Fruit fly (Drosophila melanogaster) whole organism, pupa: ENCODE measurements around the gene VhaM9.7-b.

ENCODE experiments used
- CG10348 ChIP-seq: fragments of 200-800 bp; sonication (Bioruptor generic); IDR thresholded peaks from 2 replicates; pipeline ENCODE4 v1.3.6; 2022; ENCODE audit warnings: missing biosample characterization, missing genetic modification characterization
- CG12605 ChIP-seq: fragments of 200-800 bp; sonication (Bioruptor generic); IDR thresholded peaks from 2 replicates; pipeline ENCODE4 v1.3.6; 2022; ENCODE audit warnings: missing biosample characterization, missing genetic modification characterization
- CG13204 ChIP-seq: fragments of 200-800 bp; sonication (Bioruptor generic); optimal IDR thresholded peaks from 2 replicates; lab custom pipeline; 2018; ENCODE audit warnings: missing biosample characterization, mild to moderate bottlenecking, missing genetic modification characterization, moderate library complexity
- CG14655 ChIP-seq: fragments of 200-800 bp; sonication (Bioruptor generic); optimal IDR thresholded peaks from 3 replicates; lab custom pipeline; 2017; ENCODE audit warnings: mild to moderate bottlenecking, missing biosample characterization, missing genetic modification reagents, missing genetic modification characterization
- CG15710 ChIP-seq: fragments of 200-800 bp; sonication (Bioruptor generic); optimal IDR thresholded peaks from 2 replicates; lab custom pipeline; 2018; ENCODE audit warnings: missing biosample characterization, mild to moderate bottlenecking, missing genetic modification characterization, moderate library complexity
- CG17806 ChIP-seq: fragments of 200-800 bp; sonication (Bioruptor generic); optimal IDR thresholded peaks from 2 replicates; lab custom pipeline; 2018; ENCODE audit warnings: missing biosample characterization, mild to moderate bottlenecking, missing genetic modification characterization, moderate library complexity
- CG32121 ChIP-seq: fragments of 200-800 bp; sonication (Bioruptor generic); IDR thresholded peaks from 2 replicates; pipeline ENCODE4 v1.3.6; 2022; ENCODE audit warnings: missing biosample characterization, missing genetic modification characterization
- CG34367 ChIP-seq: fragments of 200-800 bp; sonication (Bioruptor generic); optimal IDR thresholded peaks from 2 replicates; lab custom pipeline; 2018; ENCODE audit warnings: missing biosample characterization, mild to moderate bottlenecking, missing genetic modification characterization
- CG4496 ChIP-seq: fragments of 200-800 bp; sonication (Bioruptor generic); IDR thresholded peaks from 3 replicates; pipeline ENCODE4 v1.3.6; 2022; ENCODE audit warnings: missing biosample characterization, missing genetic modification characterization
- CG8159 ChIP-seq: fragments of 200-800 bp; sonication (Bioruptor generic); optimal IDR thresholded peaks from 3 replicates; lab custom pipeline; 2018; ENCODE audit warnings: missing biosample characterization, mild to moderate bottlenecking, missing genetic modification characterization, moderate library complexity
- CG8301 ChIP-seq: fragments of 200-800 bp; sonication (Bioruptor generic); optimal IDR thresholded peaks from 2 replicates; lab custom pipeline; 2018; ENCODE audit warnings: missing biosample characterization, mild to moderate bottlenecking, missing genetic modification characterization
- CG9948 ChIP-seq: fragments of 200-800 bp; sonication (Bioruptor generic); optimal IDR thresholded peaks from 2 replicates; lab custom pipeline; 2018; ENCODE audit warnings: missing biosample characterization, mild to moderate bottlenecking, missing genetic modification characterization, moderate library complexity
- D1 ChIP-seq: fragments of 200-800 bp; sonication (Bioruptor generic); optimal IDR thresholded peaks from 2 replicates; lab custom pipeline; 2018; ENCODE audit warnings: missing biosample characterization, mild to moderate bottlenecking, missing genetic modification characterization, moderate library complexity
- EcR ChIP-seq: fragments of 200-800 bp; sonication (Bioruptor generic); optimal IDR thresholded peaks from 3 replicates; lab custom pipeline; 2019; ENCODE audit warnings: missing biosample characterization, missing genetic modification characterization, mild to moderate bottlenecking, moderate library complexity, missing genetic modification reagents
- Ets98B ChIP-seq: fragments of 200-800 bp; sonication (Bioruptor generic); IDR thresholded peaks from 2 replicates; pipeline ENCODE4 v1.3.6; 2022; ENCODE audit warnings: missing biosample characterization, missing genetic modification characterization
- Pif1A ChIP-seq: fragments of 200-800 bp; sonication (Bioruptor generic); optimal IDR thresholded peaks from 3 replicates; lab custom pipeline; 2016; ENCODE audit warnings: missing biosample characterization, missing genetic modification characterization
- Pif1B ChIP-seq: fragments of 200-800 bp; sonication (Bioruptor generic); optimal IDR thresholded peaks from 3 replicates; lab custom pipeline; 2016; ENCODE audit warnings: missing biosample characterization, missing genetic modification characterization
- Snoo ChIP-seq: fragments of 200-800 bp; sonication (Bioruptor generic); optimal IDR thresholded peaks from 3 replicates; lab custom pipeline; 2017; ENCODE audit warnings: missing biosample characterization, mild to moderate bottlenecking, missing genetic modification characterization, inconsistent platforms
- fd96Ca ChIP-seq: fragments of 200-800 bp; sonication (Bioruptor generic); IDR thresholded peaks from 3 replicates; pipeline ENCODE4 v1.3.6; 2022; ENCODE audit warnings: missing biosample characterization, missing genetic modification characterization
- gl ChIP-seq: fragments of 200-800 bp; sonication (Bioruptor generic); optimal IDR thresholded peaks from 2 replicates; lab custom pipeline; 2018; ENCODE audit warnings: missing biosample characterization, mild to moderate bottlenecking, missing genetic modification characterization
- rn ChIP-seq: fragments of 200-800 bp; sonication (Bioruptor generic); IDR thresholded peaks from 2 replicates; pipeline ENCODE4 v1.3.6; 2022; ENCODE audit warnings: missing biosample characterization, missing genetic modification characterization

Gene VhaM9.7-b

DNA sequence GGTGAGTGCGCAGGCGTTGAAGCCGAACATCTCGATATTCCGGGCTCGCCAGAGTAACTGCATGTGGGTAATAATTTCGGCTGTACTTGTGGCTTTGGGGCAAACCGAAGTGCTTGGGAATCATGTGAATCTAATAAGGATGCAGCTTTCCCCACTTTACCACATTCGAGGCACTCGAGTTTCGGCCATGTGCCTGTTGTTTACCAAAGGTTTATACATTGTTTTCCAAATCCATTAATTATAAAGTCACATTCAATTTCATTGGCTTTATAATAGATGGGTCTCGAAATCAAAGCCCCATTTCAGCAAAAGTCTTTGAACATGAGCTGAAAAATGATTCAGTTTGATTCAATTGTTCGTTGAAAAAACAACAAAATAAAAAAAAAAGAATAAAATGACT lies 25.5 kb downstream of the VhaM9.7-b start, which contains the start of gene CG7634:
CG7634 (plus strand) TSS at position 301 of the 400 bp plus-strand sequence.
- no peak for TF ChIP-seq CG12605
- no peak for TF ChIP-seq CG4496
- TF ChIP-seq CG8159 (tag; lab: Kevin White, UChicago), result no peak

DNA sequence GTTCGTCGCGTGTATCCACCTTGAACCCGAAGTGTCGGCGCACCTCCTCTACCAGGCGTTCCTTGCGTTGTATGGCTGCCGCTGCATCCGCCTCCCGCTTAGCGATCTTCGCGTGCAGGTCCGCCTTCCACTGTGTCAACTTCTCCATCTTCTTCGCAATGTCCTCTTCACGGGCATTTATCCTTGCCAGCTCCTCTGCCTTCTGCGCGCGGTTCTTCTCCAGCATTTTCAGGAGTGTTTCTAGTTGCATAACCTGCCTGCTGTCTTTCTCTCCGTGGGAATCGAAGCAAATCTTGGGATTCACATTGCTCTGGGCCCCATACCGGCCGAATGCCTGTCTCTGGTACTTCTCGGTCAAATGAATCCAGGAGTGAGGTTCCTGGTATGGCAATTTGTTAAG lies 28.6 kb downstream of the VhaM9.7-b start:
- TF ChIP-seq CG17806, result no peak
- TF ChIP-seq fd96Ca (GFP tag; lab: Robert Waterston, UW), result no peak
- no peak for TF ChIP-seq CG10348
- no peak for TF ChIP-seq D1 (tag; lab: Kevin White, UChicago)

DNA sequence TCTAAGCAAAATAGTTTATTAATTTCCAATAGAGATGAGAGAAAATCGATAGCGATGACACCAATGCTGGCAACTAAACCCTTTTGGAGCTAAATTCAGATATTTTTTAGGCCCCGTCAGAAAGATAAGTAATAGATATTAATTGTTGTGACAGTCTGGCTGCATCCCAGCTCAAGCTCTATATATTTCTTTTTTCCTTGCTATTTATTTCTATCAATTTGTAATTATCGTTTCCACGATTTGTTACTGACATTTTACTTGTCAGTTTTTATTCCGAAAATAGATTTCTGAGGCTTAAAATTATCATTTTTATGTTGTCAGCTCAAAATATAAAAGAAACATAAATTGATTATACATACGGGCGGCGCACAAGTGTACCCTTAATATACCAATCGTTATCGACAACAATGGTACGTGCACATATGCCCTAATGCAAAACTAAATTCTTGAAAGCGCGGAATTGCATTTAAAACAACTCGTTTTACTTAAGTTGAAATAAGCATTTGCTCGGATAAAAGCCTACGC lies 29.2 kb downstream of the VhaM9.7-b start, which contains the start of the genes CRIF and SMC5:
CRIF (minus strand) TSS at position 51 of the 525 bp plus-strand sequence.
SMC5 (plus strand) TSS at position 329 of the 525 bp plus-strand sequence.
- TF ChIP-seq CG17806 (peak; percentile 33), CG32121 (GFP tag; lab: Robert Waterston, UW) (peak; percentile 22; the same call in 1 of the 2 replicates), rn (no peak), D1 (tag; lab: Kevin White, UChicago) (peak; percentile 44), CG15710 (tag; lab: Kevin White, UChicago) (no peak)

DNA sequence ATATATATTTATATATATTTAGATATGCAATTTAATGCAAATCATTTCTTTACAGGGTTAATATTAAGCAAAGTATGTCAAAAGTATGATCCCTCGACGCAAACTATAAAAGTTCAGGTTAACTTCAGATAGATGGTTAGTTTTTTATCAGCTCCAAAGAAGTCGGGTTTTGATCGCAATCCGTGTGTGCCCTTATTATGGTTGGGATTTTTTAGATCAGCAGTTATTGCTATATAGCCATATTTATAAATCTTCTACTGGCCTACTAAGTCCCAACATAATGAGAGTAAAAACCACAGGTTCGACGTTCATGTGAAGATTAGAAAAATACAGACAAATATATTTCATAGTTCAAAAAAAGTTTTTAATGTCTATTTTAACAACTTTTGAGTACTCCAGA lies 34.2 kb downstream of the VhaM9.7-b start, which contains the start of gene EMC10:
EMC10 (plus strand) TSS at position 301 of the 400 bp plus-strand sequence.
- TF ChIP-seq CG13204 (GFP tag; lab: Kevin White, UChicago) (no peak), gl (tag; lab: Kevin White, UChicago) (no peak), Pif1A (no peak), CG8159 (tag; lab: Kevin White, UChicago) (no peak), CG9948 (tag; lab: Kevin White, UChicago) (no peak), CG8301 (tag; lab: Kevin White, UChicago) (no peak), CG12605 (no peak), CG34367 (tag; lab: Kevin White, UChicago) (no peak), D1 (tag; lab: Kevin White, UChicago) (no peak), Snoo (tag; lab: Kevin White, UChicago) (no peak), fd96Ca (GFP tag; lab: Robert Waterston, UW) (no peak), Pif1B (GFP tag; lab: Kevin White, UChicago) (no peak), CG4496 (no peak), CG17806 (no peak), EcR (GFP tag; lab: Kevin White, UChicago) (no peak), CG10348 (no peak), Ets98B (GFP tag; lab: Robert Waterston, UW) (no peak), CG14655 (GFP tag; lab: Kevin White, UChicago) (no peak), rn (no peak), CG32121 (GFP tag; lab: Robert Waterston, UW) (no peak)

DNA sequence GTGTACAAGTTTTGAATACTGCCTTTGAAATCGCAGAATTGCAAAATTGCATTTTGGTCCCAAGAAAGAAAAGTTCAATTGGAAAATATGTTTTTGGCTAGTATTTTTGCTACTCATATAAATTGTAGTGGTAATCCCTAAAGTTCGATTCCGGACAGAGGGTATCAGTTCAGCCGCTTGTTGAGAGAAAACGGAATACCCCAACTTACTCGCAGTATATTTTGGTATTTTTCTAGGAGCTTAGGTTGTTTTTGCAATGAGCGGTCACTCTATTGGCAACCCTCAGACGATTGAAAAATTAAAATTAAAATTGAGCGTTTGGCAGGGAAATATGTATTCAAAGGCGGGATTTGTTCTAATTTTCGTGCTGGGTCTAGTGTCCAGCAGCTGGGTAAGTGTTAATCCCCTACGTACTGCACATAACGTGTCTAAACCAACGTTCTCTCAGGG lies 34.7 kb downstream of the VhaM9.7-b start:
- no peak for TF ChIP-seq CG4496
- TF ChIP-seq D1 (tag; lab: Kevin White, UChicago), result peak; percentile 55
- TF ChIP-seq CG17806, result no peak
- TF ChIP-seq, all 21 proteins: peak for 1

DNA sequence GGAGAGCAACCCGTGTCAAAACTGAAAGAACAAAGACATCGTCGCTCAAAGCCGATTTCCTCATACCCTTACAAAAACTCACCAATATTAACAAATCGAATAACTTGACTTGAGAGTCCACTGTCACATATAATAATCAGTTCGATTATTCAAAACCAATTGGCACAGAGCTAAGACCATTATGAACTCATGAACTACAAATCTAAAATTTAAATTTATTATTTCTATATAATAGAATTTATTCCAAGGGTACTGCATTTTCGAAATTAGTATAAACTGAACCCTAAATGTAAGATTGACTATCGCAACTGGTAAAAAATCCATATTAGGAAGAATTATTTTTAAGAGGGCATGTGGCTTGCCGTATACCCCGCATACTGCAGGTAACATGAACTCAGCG lies 42.3 kb downstream of the VhaM9.7-b start:
- TF ChIP-seq Pif1A (no peak), CG34367 (tag; lab: Kevin White, UChicago) (no peak), D1 (tag; lab: Kevin White, UChicago) (no peak), Pif1B (GFP tag; lab: Kevin White, UChicago) (peak; percentile 31), CG14655 (GFP tag; lab: Kevin White, UChicago) (no peak), rn (no peak), CG15710 (tag; lab: Kevin White, UChicago) (peak; percentile 35), CG9948 (tag; lab: Kevin White, UChicago) (peak; percentile 15), gl (tag; lab: Kevin White, UChicago) (no peak), CG13204 (GFP tag; lab: Kevin White, UChicago) (no peak), Ets98B (GFP tag; lab: Robert Waterston, UW) (no peak), Snoo (tag; lab: Kevin White, UChicago) (peak; percentile 13), CG8301 (tag; lab: Kevin White, UChicago) (no peak), CG4496 (no peak), CG8159 (tag; lab: Kevin White, UChicago) (peak; percentile 50)
- TF ChIP-seq, all 21 proteins: peak for 5

DNA sequence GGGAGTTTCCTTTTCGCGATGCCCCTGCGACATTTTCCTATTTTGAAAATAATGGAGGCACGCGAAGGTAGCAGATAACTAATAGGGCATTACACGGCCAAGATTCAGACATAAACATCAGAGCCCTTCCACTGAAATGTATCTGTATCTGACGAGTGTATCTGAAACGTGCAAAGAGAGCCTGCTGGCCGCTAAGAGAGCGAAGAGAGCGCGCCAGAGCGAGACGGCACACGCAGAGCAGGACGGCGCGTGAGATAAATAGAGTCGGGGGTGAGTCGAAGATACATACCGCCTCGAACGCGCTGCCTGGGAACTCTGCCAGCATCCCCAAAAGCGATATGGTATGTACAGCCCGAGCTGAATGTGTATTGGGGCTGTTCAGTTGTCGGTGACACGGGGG lies 45.0 kb downstream of the VhaM9.7-b start:
- peak; percentile 56 for TF ChIP-seq CG13204 (GFP tag; lab: Kevin White, UChicago)
- no peak for TF ChIP-seq CG8159 (tag; lab: Kevin White, UChicago)
- 0 out of 2 replicates have a peak, but pooled peaks have one; percentile 24 for TF ChIP-seq CG12605
